Worm (Caenorhabditis elegans): ENCODE results near the gene F41C6.4.

DNA sequence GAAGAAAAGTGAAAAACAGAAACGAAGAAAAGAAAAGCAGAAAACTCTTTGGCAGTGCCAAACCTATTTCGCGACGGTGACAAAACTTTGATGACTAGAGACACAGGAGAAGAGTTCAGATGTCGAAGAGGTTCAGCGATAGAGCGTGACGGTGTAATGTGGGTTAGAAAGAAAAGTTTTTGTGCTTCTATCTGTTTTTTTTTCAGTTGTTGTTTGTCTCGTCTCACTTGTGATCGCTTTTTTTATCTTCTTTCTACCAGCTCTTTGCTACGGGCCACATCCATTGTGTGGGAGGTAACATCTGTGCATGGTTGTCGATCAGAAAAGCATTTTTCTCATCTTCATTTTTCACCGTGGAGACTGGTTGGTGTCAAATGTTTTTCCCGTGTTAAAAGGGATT lies 48.8 kb downstream of the F41C6.4 start, which contains the start of gene F41B4.1:
- TF ChIP-seq unc-62 (GFP tag; optimal IDR thresholded peaks at IDR 0.05): no peak
- TF ChIP-seq nhr-28 (tag; optimal IDR thresholded peaks at IDR 0.05): no peak
- TF ChIP-seq pha-4 (tag; optimal IDR thresholded peaks at IDR 0.05): no peak
- TF ChIP-seq nhr-12 (tag; optimal IDR thresholded peaks at IDR 0.05): no peak
- no peak for TF ChIP-seq lin-13 (tag; optimal IDR thresholded peaks at IDR 0.05)
- no peak for TF ChIP-seq nhr-237 (tag; optimal IDR thresholded peaks at IDR 0.05)
- no peak for TF ChIP-seq ham-2 (GFP tag; optimal IDR thresholded peaks at IDR 0.05)
- no peak for TF ChIP-seq ceh-39 (tag; optimal IDR thresholded peaks at IDR 0.05)
- TF ChIP-seq elt-3 (tag; optimal IDR thresholded peaks at IDR 0.05): no peak
- TF ChIP-seq zip-8 (tag; optimal IDR thresholded peaks at IDR 0.05): no peak
- TF ChIP-seq flh-1 (GFP tag; optimal IDR thresholded peaks at IDR 0.05): no peak
- no peak for TF ChIP-seq mep-1 (tag; optimal IDR thresholded peaks at IDR 0.05)
- TF ChIP-seq elt-1 (tag; optimal IDR thresholded peaks at IDR 0.05; ENCODE audit: borderline replicate concordance, insufficient read depth): no peak

All from whole organism, mixed stage, embryonic.